Worm (Caenorhabditis elegans): ENCODE results near the gene coh-1.

DNA sequence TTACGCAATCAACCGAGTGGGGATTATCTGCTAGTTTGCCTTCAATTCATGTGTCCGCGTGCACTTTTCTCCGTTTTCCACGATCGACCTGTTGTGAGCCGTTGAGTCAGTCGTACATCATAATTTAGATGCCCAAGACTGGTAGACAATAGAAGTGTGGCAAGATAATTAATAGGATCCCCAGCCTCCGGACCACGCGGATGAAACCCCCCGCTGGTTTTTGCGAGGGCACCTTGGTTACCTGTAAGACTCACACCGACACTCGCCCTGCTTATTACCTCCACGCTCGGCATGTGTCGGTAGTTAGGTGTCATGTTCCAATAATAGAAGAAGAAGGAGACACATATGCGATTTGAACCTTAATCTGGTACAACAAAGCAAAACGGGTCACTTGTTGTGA is 18.9 kb downstream of the coh-1 start:
- TF ChIP-seq mes-4 (tag; optimal IDR thresholded peaks at IDR 0.05), result no peak
- no peak for TF ChIP-seq ama-1 (optimal IDR thresholded peaks at IDR 0.05)
- TF ChIP-seq ama-1 (GFP tag; optimal IDR thresholded peaks at IDR 0.05), result no peak
- TF ChIP-seq rec-8 (tag; optimal IDR thresholded peaks at IDR 0.05), result no peak
- TF ChIP-seq tbp1 (GFP tag; optimal IDR thresholded peaks at IDR 0.05), result no peak
- no peak for TF ChIP-seq F23B12.7 (tag; optimal IDR thresholded peaks at IDR 0.05; ENCODE audit: insufficient read depth)
- no peak for TF ChIP-seq sea-2 (GFP tag; IDR thresholded peaks at IDR 0.05)
- no peak for TF ChIP-seq D2030.7 (GFP tag; IDR thresholded peaks at IDR 0.05)
- no peak for TF ChIP-seq Y95B8A.8 (GFP tag; IDR thresholded peaks at IDR 0.05)
- no peak for TF ChIP-seq unc-130 (GFP tag; optimal IDR thresholded peaks at IDR 0.05)
- no peak for TF ChIP-seq hrde-1 (tag; optimal IDR thresholded peaks at IDR 0.05; ENCODE audit: borderline replicate concordance)
- no peak for TF ChIP-seq hlh-26 (GFP tag; conservative IDR thresholded peaks at IDR 0.05)

All from whole organism, young adult.